Worm (Caenorhabditis elegans) whole organism, midembryonic: ENCODE results near the gene pigx-1.

Experiments
- T22C8.4 ChIP-seq: fragments of 200-800 bp; sonication (Bioruptor generic); IDR thresholded peaks from 2 replicates; pipeline ENCODE4 v1.3.6; 2022; ENCODE audit warnings: missing genetic modification characterization, missing compliant biosample characterization
- cog-1 ChIP-seq: sonication (generic microtip); optimal IDR thresholded peaks from 2 replicates; lab custom pipeline; 2016; ENCODE audit warnings: missing genetic modification characterization, missing compliant biosample characterization
- flt-1 ChIP-seq: fragments of 200-800 bp; sonication (Bioruptor generic); IDR thresholded peaks from 2 replicates; pipeline ENCODE4 v1.3.6; 2022; ENCODE audit warnings: missing genetic modification characterization, missing compliant biosample characterization
- klf-2 ChIP-seq: fragments of 200-800 bp; sonication (Bioruptor generic); conservative IDR thresholded peaks from 2 replicates; pipeline ENCODE4 v1.3.6; 2022; ENCODE audit warnings: missing genetic modification reagents, missing genetic modification characterization, missing compliant biosample characterization
- med-1 ChIP-seq: sonication (generic microtip); optimal IDR thresholded peaks from 2 replicates; lab custom pipeline; 2017; ENCODE audit warnings: missing genetic modification characterization, mild to moderate bottlenecking, missing compliant biosample characterization, antibody characterized with exemption, missing genetic modification reagents; ENCODE audit not compliant: insufficient read depth
- ref-1 ChIP-seq: fragments of 200-800 bp; sonication (Bioruptor generic); conservative IDR thresholded peaks from 2 replicates; pipeline ENCODE4 v1.3.6; 2022; ENCODE audit warnings: missing genetic modification reagents, missing genetic modification characterization, missing compliant biosample characterization
- tab-1 ChIP-seq: fragments of 200-800 bp; sonication (Bioruptor generic); IDR thresholded peaks from 2 replicates; pipeline ENCODE4 v1.3.6; 2022; ENCODE audit warnings: missing genetic modification characterization, missing compliant biosample characterization
- ztf-23 ChIP-seq: fragments of 200-800 bp; sonication (Bioruptor generic); IDR thresholded peaks from 2 replicates; pipeline ENCODE4 v1.3.6; 2022; ENCODE audit warnings: missing genetic modification reagents, missing genetic modification characterization, missing compliant biosample characterization

DNA sequence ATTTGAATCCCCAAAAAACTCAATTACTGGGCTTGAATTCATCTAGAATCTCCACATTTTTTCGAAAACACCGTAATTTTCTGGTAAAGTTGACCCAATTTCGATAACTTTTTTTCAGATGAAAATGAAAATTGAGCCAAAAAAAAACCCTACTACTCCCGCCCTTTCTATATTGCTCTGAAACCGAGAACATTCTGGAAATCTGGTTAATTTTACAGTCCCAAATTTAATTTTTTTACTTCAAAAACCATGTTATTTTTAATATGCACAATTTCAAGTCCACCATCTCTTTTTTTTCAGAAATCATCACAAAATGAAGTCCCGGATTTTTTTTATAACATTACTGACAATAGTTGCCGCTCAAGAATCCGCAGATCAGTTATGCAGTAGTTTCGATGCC lies 14.8 kb upstream of the pigx-1 start, which contains the start of gene C05D9.3:
- no peak for TF ChIP-seq med-1 (GFP tag; lab: Kevin White, UChicago)
- TF ChIP-seq T22C8.4 (GFP tag; lab: Robert Waterston, UW), result no peak
- no peak for TF ChIP-seq flt-1 (GFP tag; lab: Robert Waterston, UW)
- TF ChIP-seq ztf-23, result no peak
- TF ChIP-seq klf-2 (GFP tag; lab: Robert Waterston, UW), result no peak
- TF ChIP-seq tab-1 (GFP tag; lab: Robert Waterston, UW), result no peak
- TF ChIP-seq ref-1, result no peak
- TF ChIP-seq cog-1 (tag; lab: Kevin White, UChicago), result no peak
